Worm (Caenorhabditis elegans): Measurements from ENCODE around the gene irld-23.

- TF ChIP-seq ceh-83 (GFP tag; optimal IDR thresholded peaks at IDR 0.05) (no peak), nhr-2 (tag; optimal IDR thresholded peaks at IDR 0.05) (no peak), nhr-12 (tag; optimal IDR thresholded peaks at IDR 0.05) (no peak)
Observed at ce11 chrX:17059760-17060159, 20.7 kb downstream of the irld-23 start.
